Worm (Caenorhabditis elegans) whole organism, L1 larva: ENCODE data around the gene ubxn-6.
A peak's percentile ranks its signal among the peaks of the same experiment; 100 is the strongest.

Experiments
- C04F5.9 ChIP-seq: sonication (generic microtip); optimal IDR thresholded peaks from 2 replicates; lab custom pipeline; 2016; ENCODE audit warnings: missing genetic modification characterization, missing compliant biosample characterization
- C16A3.4 ChIP-seq: fragments of 150-350 bp; optimal IDR thresholded peaks from 2 replicates; lab custom pipeline; 2014; ENCODE audit warnings: missing biosample characterization, missing genetic modification characterization
- Y116A8C.19 ChIP-seq: sonication (generic microtip); optimal IDR thresholded peaks from 2 replicates; lab custom pipeline; 2016; ENCODE audit warnings: missing compliant biosample characterization, missing genetic modification characterization, borderline replicate concordance
- aly-2 ChIP-seq: fragments of 150-350 bp; optimal IDR thresholded peaks from 2 replicates; lab custom pipeline; 2014; ENCODE audit warnings: missing biosample characterization, missing genetic modification characterization
- ama-1 ChIP-seq: fragments of 150-350 bp; optimal IDR thresholded peaks from 2 replicates; lab custom pipeline; 2014
- ceh-63 ChIP-seq: fragments of 200-800 bp; sonication (Bioruptor generic); optimal IDR thresholded peaks from 2 replicates; lab custom pipeline; 2018; ENCODE audit warnings: mild to moderate bottlenecking, missing genetic modification characterization, missing compliant biosample characterization
- ceh-88 ChIP-seq: fragments of 200-800 bp; sonication (Bioruptor generic); IDR thresholded peaks from 2 replicates; pipeline ENCODE4 v1.3.6; 2022; ENCODE audit warnings: missing genetic modification characterization, missing compliant biosample characterization
- ceh-90 ChIP-seq: sonication (generic microtip); optimal IDR thresholded peaks from 2 replicates; lab custom pipeline; 2016; ENCODE audit warnings: missing genetic modification characterization, missing compliant biosample characterization
- ces-1 ChIP-seq: fragments of 150-350 bp; optimal IDR thresholded peaks from 2 replicates; lab custom pipeline; 2014; ENCODE audit warnings: missing biosample characterization, missing genetic modification reagents, missing genetic modification characterization
- dsc-1 ChIP-seq: sonication (generic microtip); optimal IDR thresholded peaks from 2 replicates; lab custom pipeline; 2016; ENCODE audit warnings: mild to moderate bottlenecking, missing genetic modification characterization, missing compliant biosample characterization
- efl-3 ChIP-seq: fragments of 200-800 bp; sonication (Bioruptor generic); optimal IDR thresholded peaks from 2 replicates; lab custom pipeline; 2018; ENCODE audit warnings: mild to moderate bottlenecking, missing genetic modification characterization, missing compliant biosample characterization
- elt-2 ChIP-seq: sonication (generic microtip); optimal IDR thresholded peaks from 2 replicates; lab custom pipeline; 2016; ENCODE audit warnings: missing genetic modification characterization, mild to moderate bottlenecking, inconsistent platforms, missing compliant biosample characterization, missing genetic modification reagents
- elt-3 ChIP-seq, 6 experiments: fragments of 150-350 bp in 1 of 6; sonication (generic microtip); optimal IDR thresholded peaks; 2 replicates each; lab custom pipeline; 2017 to 2018; ENCODE audit warnings: missing biosample characterization in 6 of 6, missing genetic modification characterization in 6 of 6, inconsistent platforms in 1 of 6
- fkh-8 ChIP-seq: sonication (generic microtip); optimal IDR thresholded peaks from 2 replicates; lab custom pipeline; 2016; ENCODE audit warnings: mild to moderate bottlenecking, missing genetic modification characterization, missing compliant biosample characterization
- grh-1 ChIP-seq: fragments of 200-800 bp; sonication (Bioruptor generic); IDR thresholded peaks from 2 replicates; pipeline ENCODE4 v1.3.6; 2022; ENCODE audit warnings: missing genetic modification reagents, missing genetic modification characterization, missing compliant biosample characterization
- hpl-2 ChIP-seq: fragments of 150-350 bp; optimal IDR thresholded peaks from 2 replicates; lab custom pipeline; 2014; ENCODE audit warnings: missing biosample characterization, missing genetic modification reagents, missing genetic modification characterization
- irx-1 ChIP-seq: sonication (generic microtip); optimal IDR thresholded peaks from 2 replicates; lab custom pipeline; 2016; ENCODE audit warnings: missing genetic modification characterization, missing compliant biosample characterization
- lir-3 ChIP-seq: sonication (generic microtip); optimal IDR thresholded peaks from 2 replicates; lab custom pipeline; 2016; ENCODE audit warnings: mild to moderate bottlenecking, missing genetic modification characterization, moderate library complexity, missing compliant biosample characterization; ENCODE audit not compliant: poor library complexity
- lsy-2 ChIP-seq, 2 experiments: fragments of 150-350 bp; optimal IDR thresholded peaks; 2 replicates each; lab custom pipeline; 2014; ENCODE audit warnings: missing biosample characterization in 2 of 2, missing genetic modification characterization in 2 of 2
- mep-1 ChIP-seq: fragments of 150-350 bp; optimal IDR thresholded peaks from 2 replicates; lab custom pipeline; 2014; ENCODE audit warnings: missing biosample characterization, missing genetic modification characterization
- nhr-20 ChIP-seq: sonication (generic microtip); optimal IDR thresholded peaks from 2 replicates; lab custom pipeline; 2016; ENCODE audit warnings: mild to moderate bottlenecking, missing genetic modification characterization, missing compliant biosample characterization
- nhr-71 ChIP-seq: sonication (generic microtip); optimal IDR thresholded peaks from 2 replicates; lab custom pipeline; 2016; ENCODE audit warnings: mild to moderate bottlenecking, missing genetic modification characterization, moderate library complexity, missing compliant biosample characterization
- nhr-76 ChIP-seq: sonication (generic microtip); optimal IDR thresholded peaks from 2 replicates; lab custom pipeline; 2017; ENCODE audit warnings: missing biosample characterization, missing genetic modification characterization
- nhr-77 ChIP-seq: fragments of 150-350 bp; optimal IDR thresholded peaks from 2 replicates; lab custom pipeline; 2014; ENCODE audit warnings: missing biosample characterization, missing genetic modification characterization
- nhr-85 ChIP-seq: sonication (generic microtip); peaks from one replicate; lab custom pipeline; 2016; ENCODE audit warnings: missing genetic modification characterization, inconsistent platforms, missing compliant biosample characterization
- nhr-90 ChIP-seq: sonication (generic microtip); optimal IDR thresholded peaks from 2 replicates; lab custom pipeline; 2016; ENCODE audit warnings: mild to moderate bottlenecking, missing genetic modification characterization, missing compliant biosample characterization; ENCODE audit not compliant: poor library complexity
- pax-3 ChIP-seq: fragments of 200-800 bp; sonication (Bioruptor generic); optimal IDR thresholded peaks from 2 replicates; lab custom pipeline; 2018; ENCODE audit warnings: mild to moderate bottlenecking, missing genetic modification characterization, moderate library complexity, missing compliant biosample characterization
- skn-1 ChIP-seq: fragments of 150-350 bp; optimal IDR thresholded peaks from 2 replicates; lab custom pipeline; 2014; ENCODE audit warnings: missing biosample characterization, missing genetic modification characterization
- snu-23 ChIP-seq: sonication (generic microtip); optimal IDR thresholded peaks from 2 replicates; lab custom pipeline; 2016; ENCODE audit warnings: missing genetic modification characterization, missing compliant biosample characterization
- sox-4 ChIP-seq: sonication (generic microtip); optimal IDR thresholded peaks from 2 replicates; lab custom pipeline; 2016; ENCODE audit warnings: missing genetic modification characterization, missing compliant biosample characterization
- swsn-7 ChIP-seq: sonication (generic microtip); optimal IDR thresholded peaks from 2 replicates; lab custom pipeline; 2016; ENCODE audit warnings: missing genetic modification characterization, missing compliant biosample characterization
- tlp-1 ChIP-seq: fragments of 150-350 bp; optimal IDR thresholded peaks from 2 replicates; lab custom pipeline; 2014; ENCODE audit warnings: missing biosample characterization, missing genetic modification characterization
- unc-130 ChIP-seq: fragments of 150-350 bp; optimal IDR thresholded peaks from 2 replicates; lab custom pipeline; 2017; ENCODE audit warnings: missing biosample characterization, missing genetic modification characterization, inconsistent platforms
- unc-62 ChIP-seq: fragments of 150-350 bp; optimal IDR thresholded peaks from 2 replicates; lab custom pipeline; 2014; ENCODE audit warnings: missing biosample characterization, missing genetic modification reagents, missing genetic modification characterization
- unc-86 ChIP-seq: sonication (generic microtip); optimal IDR thresholded peaks from 2 replicates; lab custom pipeline; 2016; ENCODE audit warnings: missing genetic modification characterization, missing compliant biosample characterization
- xbp-1 ChIP-seq: sonication (generic microtip); optimal IDR thresholded peaks from 2 replicates; lab custom pipeline; 2016; ENCODE audit warnings: missing genetic modification characterization, missing compliant biosample characterization
- zag-1 ChIP-seq: fragments of 150-350 bp; optimal IDR thresholded peaks from 2 replicates; lab custom pipeline; 2014; ENCODE audit warnings: missing biosample characterization, missing genetic modification characterization

ubxn-6 gene

DNA sequence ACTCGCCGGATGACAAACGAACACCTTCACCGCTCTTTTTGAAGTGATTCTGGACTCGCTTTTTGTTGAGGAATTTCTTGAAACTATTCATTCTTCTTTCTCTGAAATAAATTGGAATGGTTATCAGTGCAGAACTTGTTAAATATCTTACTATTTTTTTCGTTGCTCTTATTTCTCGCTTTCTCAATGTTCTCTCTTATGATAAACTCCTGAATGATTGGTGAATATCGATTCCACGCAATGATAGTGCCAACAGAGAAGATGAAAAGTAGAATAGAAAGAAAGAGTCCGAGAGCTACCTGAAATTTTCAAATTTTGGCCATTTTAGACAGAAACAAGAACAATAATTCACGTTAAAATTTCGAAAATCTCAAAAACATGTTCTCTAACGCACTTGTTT, at the start of gene ubxn-6:
Gene ubxn-6 (minus strand): TSS at position 101 of the 400 bp plus-strand sequence.
- TF ChIP-seq hpl-2 (GFP tag; lab: Kevin White, UChicago), result no peak
- TF ChIP-seq fkh-8, result no peak
- TF ChIP-seq sox-4 (tag; lab: Kevin White, UChicago), result no peak
- no peak for TF ChIP-seq lir-3 (tag; lab: Kevin White, UChicago)
- TF ChIP-seq dsc-1, result no peak
- no peak for TF ChIP-seq efl-3 (GFP tag; lab: Kevin White, UChicago)
- TF ChIP-seq ceh-88 (GFP tag; lab: Robert Waterston, UW), result no peak

- no peak for TF ChIP-seq nhr-90 (tag; lab: Kevin White, UChicago)
- TF ChIP-seq nhr-76 (tag; lab: Kevin White, UChicago), result no peak
- TF ChIP-seq, all 84 proteins: peak for 0
Measured at ce11 chrIV:4858573-4858972, 49.3 kb upstream of the ubxn-6 start, which contains the start of gene Y17G9A.3. Y17G9A.3 (minus strand) TSS chrIV:4858673.

ce11 chrIV:4856195-4856594, 46.9 kb upstream of the ubxn-6 start, which contains the start of gene Y17G9A.2:
Y17G9A.2 (minus strand) TSS chrIV:4856295.
- TF ChIP-seq hpl-2 (GFP tag; lab: Kevin White, UChicago) (no peak), zag-1 (no peak), elt-3 (tag; optimal IDR thresholded peaks at IDR 0.05; lab: Kevin White, UChicago) (peak in 1 of 6 experiments; percentile 21), nhr-85 (tag; lab: Kevin White, UChicago) (no peak)

- TF ChIP-seq xbp-1 (tag; lab: Kevin White, UChicago), result no peak
- no peak for TF ChIP-seq mep-1 (tag; lab: Kevin White, UChicago)
- no peak for TF ChIP-seq ama-1 (lab: Kevin White, UChicago)
- no peak for TF ChIP-seq skn-1 (tag; lab: Kevin White, UChicago)
- no peak for TF ChIP-seq nhr-20 (tag; lab: Kevin White, UChicago)
- TF ChIP-seq Y116A8C.19 (tag; lab: Kevin White, UChicago), result no peak
- TF ChIP-seq sox-4 (tag; lab: Kevin White, UChicago), result no peak
- no peak for TF ChIP-seq C04F5.9
Measured at ce11 chrIV:4846793-4847192, 37.5 kb upstream of the ubxn-6 start, which contains the start of gene tat-2. tat-2 (minus strand) TSS chrIV:4846893.

- TF ChIP-seq elt-2 (tag; lab: Kevin White, UChicago) (peak; percentile 48), tlp-1 (no peak)
Measured at ce11 chrIV:4842030-4842429, 32.7 kb upstream of the ubxn-6 start.

- TF ChIP-seq unc-86 (tag; lab: Kevin White, UChicago), result no peak
- TF ChIP-seq unc-130 (tag; lab: Kevin White, UChicago), result no peak
- no peak for TF ChIP-seq ceh-90 (tag; lab: Kevin White, UChicago)
- TF ChIP-seq C16A3.4 (tag; lab: Kevin White, UChicago), result no peak
- TF ChIP-seq irx-1, result no peak
- no peak for TF ChIP-seq xbp-1 (tag; lab: Kevin White, UChicago)
Measured at ce11 chrIV:4829641-4830040, 20.3 kb upstream of the ubxn-6 start.

- TF ChIP-seq ces-1 (GFP tag; lab: Kevin White, UChicago), result no peak
- TF ChIP-seq nhr-77 (tag; lab: Kevin White, UChicago), result no peak
- TF ChIP-seq snu-23, result no peak
- no peak for TF ChIP-seq ceh-88 (GFP tag; lab: Robert Waterston, UW)
- TF ChIP-seq aly-2 (tag; lab: Kevin White, UChicago), result no peak
- no peak for TF ChIP-seq lsy-2 (tag; optimal IDR thresholded peaks at IDR 0.05; lab: Kevin White, UChicago)
- TF ChIP-seq zag-1, result no peak
- no peak for TF ChIP-seq Y116A8C.19 (tag; lab: Kevin White, UChicago)
- no peak for TF ChIP-seq ceh-63 (GFP tag; lab: Kevin White, UChicago)
- TF ChIP-seq swsn-7 (tag; lab: Kevin White, UChicago), result no peak
- no peak for TF ChIP-seq nhr-71 (tag; lab: Kevin White, UChicago)
- TF ChIP-seq lir-3 (tag; lab: Kevin White, UChicago), result no peak
- no peak for TF ChIP-seq grh-1
- TF ChIP-seq nhr-76 (tag; lab: Kevin White, UChicago), result no peak
- TF ChIP-seq unc-86 (tag; lab: Kevin White, UChicago), result no peak
- no peak for TF ChIP-seq pax-3 (tag; lab: Kevin White, UChicago)
- TF ChIP-seq unc-62 (GFP tag; lab: Kevin White, UChicago), result no peak
Measured at ce11 chrIV:4827219-4827618, 17.9 kb upstream of the ubxn-6 start, which contains the start of gene mpz-4. mpz-4 (minus strand) TSS chrIV:4827319.
